Worm (Caenorhabditis elegans): ENCODE measurements around the gene B0228.9.

ce11 chrII:7794222-7794621 lies 30.8 kb upstream of the B0228.9 start, which contains the start of gene glr-4:
- TF ChIP-seq ceh-82 (tag; optimal IDR thresholded peaks at IDR 0.05) (no peak), pqm-1 (tag; optimal IDR thresholded peaks at IDR 0.05) (no peak), ceh-28 (tag; optimal IDR thresholded peaks at IDR 0.05) (no peak), nhr-25 (tag; optimal IDR thresholded peaks at IDR 0.05) (no peak), skn-1 (tag; optimal IDR thresholded peaks at IDR 0.05) (no peak), tbx-2 (tag; optimal IDR thresholded peaks at IDR 0.05) (no peak), lin-39 (tag; optimal IDR thresholded peaks at IDR 0.05) (no peak), snpc-4 (tag; optimal IDR thresholded peaks at IDR 0.05) (no peak), ztf-11 (tag; optimal IDR thresholded peaks at IDR 0.05) (no peak), zag-1 (tag; optimal IDR thresholded peaks at IDR 0.05) (no peak)

Data from whole organism, L3 larva.